Worm (Caenorhabditis elegans) whole organism, L4 larva: ENCODE data around the gene fbxa-160.

Experiments
- F37D6.2 ChIP-seq: sonication (generic microtip); optimal IDR thresholded peaks from 2 replicates; lab custom pipeline; 2016; ENCODE audit warnings: mild to moderate bottlenecking, missing genetic modification characterization, missing compliant biosample characterization
- F49E8.2 ChIP-seq: sonication (generic microtip); optimal IDR thresholded peaks from 2 replicates; lab custom pipeline; 2016; ENCODE audit warnings: missing compliant biosample characterization, mild to moderate bottlenecking, missing genetic modification characterization, borderline replicate concordance
- R02D3.7 ChIP-seq: fragments of 150-350 bp; sonication (generic microtip); optimal IDR thresholded peaks from 3 replicates; lab custom pipeline; 2014; ENCODE audit warnings: missing biosample characterization, missing genetic modification characterization
- Y75B8A.6 ChIP-seq: fragments of 200-800 bp; sonication (Bioruptor generic); IDR thresholded peaks from 2 replicates; pipeline ENCODE4 v1.3.6; 2022; ENCODE audit warnings: missing genetic modification reagents, missing genetic modification characterization, missing compliant biosample characterization
- aly-2 ChIP-seq: sonication (generic microtip); optimal IDR thresholded peaks from 2 replicates; lab custom pipeline; 2018; ENCODE audit warnings: missing biosample characterization, missing genetic modification characterization
- ama-1 ChIP-seq: fragments of 150-350 bp; optimal IDR thresholded peaks from 2 replicates; lab custom pipeline; 2014; ENCODE audit warnings: inconsistent platforms, mixed read lengths
- ceh-28 ChIP-seq: fragments of 150-350 bp; optimal IDR thresholded peaks from 2 replicates; lab custom pipeline; 2014; ENCODE audit warnings: missing biosample characterization, missing genetic modification reagents, missing genetic modification characterization
- ceh-44 ChIP-seq: fragments of 200-800 bp; sonication (Bioruptor generic); IDR thresholded peaks from 2 replicates; pipeline ENCODE4 v1.3.6; 2022; ENCODE audit warnings: missing genetic modification reagents, missing genetic modification characterization, missing compliant biosample characterization
- ceh-62 ChIP-seq: sonication (generic microtip); optimal IDR thresholded peaks from 2 replicates; lab custom pipeline; 2017; ENCODE audit warnings: missing biosample characterization, missing genetic modification characterization
- cey-2 ChIP-seq: sonication (generic microtip); optimal IDR thresholded peaks from 3 replicates; lab custom pipeline; 2017; ENCODE audit warnings: missing genetic modification characterization, mild to moderate bottlenecking, missing compliant biosample characterization, antibody characterized with exemption, borderline replicate concordance; ENCODE audit not compliant: insufficient read depth
- ctbp-1 ChIP-seq: fragments of 200-800 bp; sonication (Bioruptor generic); IDR thresholded peaks from 2 replicates; pipeline ENCODE4 v1.3.6; 2022; ENCODE audit warnings: missing genetic modification reagents, missing genetic modification characterization, missing compliant biosample characterization
- daf-12 ChIP-seq: fragments of 150-350 bp; optimal IDR thresholded peaks from 2 replicates; lab custom pipeline; 2014; ENCODE audit warnings: missing biosample characterization, missing genetic modification reagents, missing genetic modification characterization
- dmd-6 ChIP-seq: fragments of 200-800 bp; sonication (Bioruptor generic); IDR thresholded peaks from 2 replicates; pipeline ENCODE4 v1.3.6; 2022; ENCODE audit warnings: missing genetic modification reagents, missing genetic modification characterization, missing compliant biosample characterization
- dmd-8 ChIP-seq: fragments of 200-800 bp; sonication (Bioruptor generic); IDR thresholded peaks from 2 replicates; pipeline ENCODE4 v1.3.6; 2022; ENCODE audit warnings: missing genetic modification characterization, missing compliant biosample characterization
- dve-1 ChIP-seq: sonication (generic microtip); optimal IDR thresholded peaks from 2 replicates; lab custom pipeline; 2017; ENCODE audit warnings: antibody characterized with exemption, mild to moderate bottlenecking, missing genetic modification characterization, missing compliant biosample characterization; ENCODE audit not compliant: insufficient read depth
- hlh-11 ChIP-seq: fragments of 200-800 bp; sonication (Bioruptor generic); optimal IDR thresholded peaks from 2 replicates; lab custom pipeline; 2018; ENCODE audit warnings: mild to moderate bottlenecking, missing genetic modification characterization, missing compliant biosample characterization
- jun-1 ChIP-seq: fragments of 150-350 bp; optimal IDR thresholded peaks from 2 replicates; lab custom pipeline; 2014; ENCODE audit warnings: missing biosample characterization, missing genetic modification reagents, missing genetic modification characterization
- lim-7 ChIP-seq: fragments of 200-800 bp; sonication (Bioruptor generic); IDR thresholded peaks from 2 replicates; pipeline ENCODE4 v1.3.6; 2022; ENCODE audit warnings: missing genetic modification characterization, missing compliant biosample characterization
- lin-1 ChIP-seq: fragments of 200-800 bp; sonication (Bioruptor generic); IDR thresholded peaks from 2 replicates; pipeline ENCODE4 v1.3.6; 2022; ENCODE audit warnings: missing genetic modification reagents, missing genetic modification characterization, missing compliant biosample characterization
- lin-13 ChIP-seq: fragments of 150-350 bp; optimal IDR thresholded peaks from 2 replicates; lab custom pipeline; 2014; ENCODE audit warnings: missing biosample characterization, missing genetic modification reagents, missing genetic modification characterization
- lin-38 ChIP-seq: fragments of 200-800 bp; sonication (Bioruptor generic); IDR thresholded peaks from 2 replicates; pipeline ENCODE4 v1.3.6; 2022; ENCODE audit warnings: missing genetic modification reagents, missing genetic modification characterization, missing compliant biosample characterization
- mdl-1 ChIP-seq, 2 experiments: fragments of 150-350 bp in 1 of 2; sonication (generic microtip) in 1 of 2; optimal IDR thresholded peaks; 2 replicates each; lab custom pipeline; 2014 to 2017; ENCODE audit warnings: missing biosample characterization in 2 of 2, missing genetic modification characterization in 2 of 2
- mes-2 ChIP-seq: sonication (generic microtip); optimal IDR thresholded peaks from 2 replicates; lab custom pipeline; 2016; ENCODE audit warnings: missing genotype, mild to moderate bottlenecking, missing genetic modification characterization, missing compliant biosample characterization; ENCODE audit not compliant: poor library complexity, severe bottlenecking
- mxl-3 ChIP-seq: fragments of 200-800 bp; sonication (Bioruptor generic); optimal IDR thresholded peaks from 2 replicates; lab custom pipeline; 2018; ENCODE audit warnings: mild to moderate bottlenecking, missing genetic modification characterization, missing compliant biosample characterization
- nhr-25 ChIP-seq: sonication (generic microtip); optimal IDR thresholded peaks from 2 replicates; lab custom pipeline; 2017; ENCODE audit warnings: missing genetic modification characterization, mild to moderate bottlenecking, missing compliant biosample characterization, antibody characterized with exemption, moderate library complexity, borderline replicate concordance; ENCODE audit not compliant: insufficient read depth
- nhr-28 ChIP-seq: fragments of 150-350 bp; optimal IDR thresholded peaks from 2 replicates; lab custom pipeline; 2014; ENCODE audit warnings: missing biosample characterization, missing genetic modification characterization
- nhr-41 ChIP-seq: fragments of 200-800 bp; sonication (Bioruptor generic); IDR thresholded peaks from 2 replicates; pipeline ENCODE4 v1.3.6; 2022; ENCODE audit warnings: missing genetic modification reagents, missing genetic modification characterization, missing compliant biosample characterization
- pqm-1 ChIP-seq: sonication (generic microtip); optimal IDR thresholded peaks from 2 replicates; lab custom pipeline; 2017; ENCODE audit warnings: missing biosample characterization, missing genetic modification characterization
- rbr-2 ChIP-seq: sonication (generic microtip); optimal IDR thresholded peaks from 2 replicates; lab custom pipeline; 2016; ENCODE audit warnings: missing genotype, missing genetic modification characterization, missing compliant biosample characterization
- saeg-2 ChIP-seq: fragments of 200-800 bp; sonication (Bioruptor generic); IDR thresholded peaks from 2 replicates; pipeline ENCODE4 v1.3.6; 2022; ENCODE audit warnings: missing genetic modification reagents, missing genetic modification characterization, missing compliant biosample characterization
- snpc-1.2 ChIP-seq: fragments of 200-800 bp; sonication (Bioruptor generic); IDR thresholded peaks from 2 replicates; pipeline ENCODE4 v1.3.6; 2022; ENCODE audit warnings: missing genetic modification reagents, missing genetic modification characterization, missing compliant biosample characterization
- snpc-4 ChIP-seq: fragments of 150-350 bp; optimal IDR thresholded peaks from 2 replicates; lab custom pipeline; 2014; ENCODE audit warnings: missing biosample characterization, missing genetic modification characterization
- vab-7 ChIP-seq: fragments of 200-800 bp; sonication (Bioruptor generic); IDR thresholded peaks from 2 replicates; pipeline ENCODE4 v1.3.6; 2022; ENCODE audit warnings: missing genetic modification reagents, missing genetic modification characterization, missing compliant biosample characterization
- zag-1 ChIP-seq: fragments of 150-350 bp; optimal IDR thresholded peaks from 2 replicates; lab custom pipeline; 2014; ENCODE audit warnings: missing biosample characterization, missing genetic modification characterization
- zip-2 ChIP-seq: fragments of 150-350 bp; optimal IDR thresholded peaks from 2 replicates; lab custom pipeline; 2014; ENCODE audit warnings: missing biosample characterization, missing genetic modification characterization
- ztf-11 ChIP-seq: fragments of 150-350 bp; optimal IDR thresholded peaks from 2 replicates; lab custom pipeline; 2014; ENCODE audit warnings: missing biosample characterization, missing genetic modification characterization

The fbxa-160 gene

ce11 chrII:1584140-1584539 is 40.3 kb downstream of the fbxa-160 start, which contains the start of gene clec-21:
Gene clec-21 (minus strand): TSS chrII:1584240.
- TF ChIP-seq snpc-1.2 (GFP tag; lab: Robert Waterston, UW) (no peak), aly-2 (tag; lab: Kevin White, UChicago) (no peak), zip-2 (tag; lab: Kevin White, UChicago) (no peak), ama-1 (lab: Kevin White, UChicago) (no peak), dmd-8 (no peak), nhr-41 (GFP tag; lab: Robert Waterston, UW) (no peak)
- TF ChIP-seq, all 104 proteins: peak for 0

ce11 chrII:1579886-1580285 is 44.6 kb downstream of the fbxa-160 start, which contains the start of gene math-38:
Gene math-38 (minus strand): TSS chrII:1579986.
- peak; percentile 16 for TF ChIP-seq hlh-11 (tag; lab: Kevin White, UChicago)
- no peak for TF ChIP-seq mxl-3 (GFP tag; lab: Kevin White, UChicago)
- peak; percentile 28 for TF ChIP-seq nhr-28 (tag; lab: Kevin White, UChicago)
- no peak for TF ChIP-seq F37D6.2
- no peak for TF ChIP-seq daf-12 (tag; lab: Kevin White, UChicago)
- no peak for TF ChIP-seq lin-13 (GFP tag; lab: Kevin White, UChicago)
- no peak for TF ChIP-seq R02D3.7 (tag; lab: Kevin White, UChicago)
- no peak for TF ChIP-seq ctbp-1 (GFP tag; lab: Robert Waterston, UW)

- TF ChIP-seq ceh-44 (GFP tag; lab: Robert Waterston, UW) (no peak), dmd-6 (GFP tag; lab: Robert Waterston, UW) (peak; percentile 79), lin-13 (GFP tag; lab: Kevin White, UChicago) (no peak), cey-2 (tag; lab: Kevin White, UChicago) (no peak), F49E8.2 (no peak), ceh-62 (no peak), R02D3.7 (tag; lab: Kevin White, UChicago) (no peak), lim-7 (GFP tag; lab: Robert Waterston, UW) (no peak), saeg-2 (GFP tag; lab: Robert Waterston, UW) (no peak), snpc-4 (tag; lab: Kevin White, UChicago) (no peak), Y75B8A.6 (GFP tag; lab: Robert Waterston, UW) (no peak), lin-1 (GFP tag; lab: Robert Waterston, UW) (no peak), hlh-11 (tag; lab: Kevin White, UChicago) (peak; percentile 30), dve-1 (tag; lab: Kevin White, UChicago) (no peak), lin-38 (GFP tag; lab: Robert Waterston, UW) (no peak), ztf-11 (no peak), jun-1 (tag; lab: Kevin White, UChicago) (no peak), mxl-3 (GFP tag; lab: Kevin White, UChicago) (no peak), ceh-28 (tag; lab: Kevin White, UChicago) (no peak), zag-1 (tag; lab: Kevin White, UChicago) (no peak), nhr-28 (tag; lab: Kevin White, UChicago) (peak; percentile 70), nhr-25 (no peak), mdl-1 (tag; optimal IDR thresholded peaks at IDR 0.05; lab: Kevin White, UChicago) (no peak), mes-2 (tag; lab: Kevin White, UChicago) (no peak), rbr-2 (tag; lab: Kevin White, UChicago) (no peak), pqm-1 (tag; lab: Kevin White, UChicago) (peak; percentile 92), vab-7 (GFP tag; lab: Robert Waterston, UW) (no peak)
Measured at ce11 chrII:1576772-1577171, 47.7 kb downstream of the fbxa-160 start.
